Fruit fly (Drosophila melanogaster): Measurements from ENCODE around the gene Dyro.

The Dyro gene

dm6 chr3L:11302906-11303305 lies 7.2 kb upstream of the Dyro start (continued):
- TF ChIP-seq Trl (optimal IDR thresholded peaks at IDR 0.05) = no peak
- no peak for TF ChIP-seq Trl (GFP tag; optimal IDR thresholded peaks at IDR 0.05)
- no peak for TF ChIP-seq hkb (optimal IDR thresholded peaks at IDR 0.05)
- TF ChIP-seq hkb (GFP tag; IDR thresholded peaks at IDR 0.05) = no peak
- no peak for TF ChIP-seq cas (GFP tag; IDR thresholded peaks at IDR 0.05)
- no peak for TF ChIP-seq ems (GFP tag; optimal IDR thresholded peaks at IDR 0.05)
- 0 out of 2 replicates have a peak, but pooled peaks have one; percentile 14 for TF ChIP-seq slbo (GFP tag; IDR thresholded peaks at IDR 0.05)
- peak; percentile 28 for TF ChIP-seq CG8388 (GFP tag; optimal IDR thresholded peaks at IDR 0.05)
- TF ChIP-seq ham (GFP tag; IDR thresholded peaks at IDR 0.05) = no peak
- TF ChIP-seq CG12942 (GFP tag; optimal IDR thresholded peaks at IDR 0.05) = no peak
- TF ChIP-seq CG4820 (GFP tag; optimal IDR thresholded peaks at IDR 0.05) = no peak
- TF ChIP-seq CG2678 (tag; optimal IDR thresholded peaks at IDR 0.05) = peak; percentile 57
- TF ChIP-seq CG16813 (GFP tag; IDR thresholded peaks at IDR 0.05; ENCODE audit: partially characterized antibody) = no peak
- peak; percentile 40 for TF ChIP-seq sd (tag; optimal IDR thresholded peaks at IDR 0.05)
- TF ChIP-seq Eip74EF (GFP tag; optimal IDR thresholded peaks at IDR 0.05) = no peak
- TF ChIP-seq CG10979 (tag; optimal IDR thresholded peaks at IDR 0.05) = peak; percentile 60
- no peak for TF ChIP-seq CG5953 (GFP tag; IDR thresholded peaks at IDR 0.05)
- TF ChIP-seq z (GFP tag; IDR thresholded peaks at IDR 0.05) = no peak
- TF ChIP-seq NFAT (GFP tag; IDR thresholded peaks at IDR 0.05) = no peak
- peak; percentile 12 for TF ChIP-seq CG17359 (tag; optimal IDR thresholded peaks at IDR 0.05)
- TF ChIP-seq rib (GFP tag; IDR thresholded peaks at IDR 0.05) = no peak
- TF ChIP-seq wor (GFP tag; IDR thresholded peaks at IDR 0.05) = no peak
- no peak for TF ChIP-seq HLH54F (GFP tag; optimal IDR thresholded peaks at IDR 0.05)
- no peak for TF ChIP-seq sens (GFP tag)
- TF ChIP-seq CG12155 (GFP tag; optimal IDR thresholded peaks at IDR 0.05) = no peak
- TF ChIP-seq exex (tag; optimal IDR thresholded peaks at IDR 0.05) = no peak
- TF ChIP-seq CG6765 (GFP tag; optimal IDR thresholded peaks at IDR 0.05) = no peak
- TF ChIP-seq CG10431 (GFP tag; optimal IDR thresholded peaks at IDR 0.05) = no peak
- no peak for TF ChIP-seq al (GFP tag; IDR thresholded peaks at IDR 0.05)
- TF ChIP-seq CG4707 (GFP tag; optimal IDR thresholded peaks at IDR 0.05) = no peak
- no peak for TF ChIP-seq CG9817 (tag; optimal IDR thresholded peaks at IDR 0.05)
- TF ChIP-seq HLH3B (GFP tag; IDR thresholded peaks at IDR 0.05) = 0 out of 2 replicates have a peak, but pooled peaks have one; percentile 21
- no peak for TF ChIP-seq CG10321 (GFP tag; IDR thresholded peaks at IDR 0.05)
- TF ChIP-seq MTF-1 (GFP tag; optimal IDR thresholded peaks at IDR 0.05; ENCODE audit: borderline replicate concordance) = no peak
- TF ChIP-seq Scr (GFP tag; IDR thresholded peaks at IDR 0.05; ENCODE audit: partially characterized antibody) = no peak

dm6 chr3L:11299216-11299615 lies 3.5 kb upstream of the Dyro start:
- peak; percentile 27 for TF ChIP-seq Hr39 (optimal IDR thresholded peaks at IDR 0.05)
- TF ChIP-seq CG33213 (GFP tag; optimal IDR thresholded peaks at IDR 0.05) = no peak
- TF ChIP-seq lov (optimal IDR thresholded peaks at IDR 0.05) = no peak
- TF ChIP-seq lov (GFP tag; IDR thresholded peaks at IDR 0.05) = 0 out of 3 replicates have a peak, but pooled peaks have one; percentile 20
- TF ChIP-seq gsb-n (tag; optimal IDR thresholded peaks at IDR 0.05) = peak; percentile 19
- no peak for TF ChIP-seq odd (GFP tag; optimal IDR thresholded peaks at IDR 0.05)
- TF ChIP-seq CG11085 (GFP tag; IDR thresholded peaks at IDR 0.05) = no peak
- peak; percentile 10 for TF ChIP-seq nom (GFP tag; optimal IDR thresholded peaks at IDR 0.05)
- TF ChIP-seq oc (tag; optimal IDR thresholded peaks at IDR 0.05) = peak; percentile 54
- TF ChIP-seq CG5953 (GFP tag; IDR thresholded peaks at IDR 0.05) = 0 out of 2 replicates have a peak, but pooled peaks have one; percentile 21
- TF ChIP-seq gce (GFP tag; IDR thresholded peaks at IDR 0.05) = 0 out of 3 replicates have a peak, but pooled peaks have one; percentile 23
- peak; percentile 54; the same call in 1 of the 3 replicates for TF ChIP-seq CG6175 (GFP tag; IDR thresholded peaks at IDR 0.05)
- TF ChIP-seq CG2199 (GFP tag; IDR thresholded peaks at IDR 0.05) = 0 out of 3 replicates have a peak, but pooled peaks have one; percentile 16
- TF ChIP-seq CG3726 (GFP tag; IDR thresholded peaks at IDR 0.05) = 0 out of 3 replicates have a peak, but pooled peaks have one; percentile 35

All from whole organism, embryonic.